Worm (Caenorhabditis elegans): ENCODE measurements around the gene ztf-17.

DNA sequence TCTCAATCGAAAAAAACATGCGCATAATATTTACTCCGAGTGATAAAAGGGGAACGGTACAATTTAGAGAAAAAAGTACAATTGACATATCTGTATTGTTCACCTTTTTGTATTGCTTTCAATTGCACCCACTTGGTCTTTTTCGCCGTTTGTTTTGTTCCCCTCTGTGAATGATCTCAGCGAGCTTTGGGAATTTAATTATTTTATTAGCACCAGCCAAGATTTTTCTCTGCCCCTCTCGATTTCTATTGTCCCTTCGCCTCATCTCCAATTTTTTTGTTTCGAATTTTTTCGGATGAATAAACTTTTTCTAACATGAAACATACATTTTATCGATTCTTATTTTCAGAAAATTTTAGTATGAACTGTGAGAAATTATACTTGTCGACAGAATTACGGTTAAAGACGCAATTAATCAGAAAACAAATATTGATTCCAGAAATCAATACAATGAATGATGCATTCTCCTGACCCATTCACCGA, 30.3 kb upstream of the ztf-17 start, which contains the start of gene rev-1:
- no peak for TF ChIP-seq nhr-237 (tag; optimal IDR thresholded peaks at IDR 0.05)
- TF ChIP-seq snpc-4 (tag; optimal IDR thresholded peaks at IDR 0.05) = no peak
- TF ChIP-seq dmd-6 (GFP tag; IDR thresholded peaks at IDR 0.05) = no peak
- TF ChIP-seq aly-2 (tag; optimal IDR thresholded peaks at IDR 0.05) = no peak
- no peak for TF ChIP-seq nhr-11 (tag; optimal IDR thresholded peaks at IDR 0.05)
- TF ChIP-seq hmg-1.1 (GFP tag; IDR thresholded peaks at IDR 0.05) = no peak
- no peak for TF ChIP-seq dpl-1 (GFP tag; optimal IDR thresholded peaks at IDR 0.05)
